Fruit fly (Drosophila melanogaster) whole organism, embryonic: ENCODE results near the gene lectin-29Ca.

ENCODE experiments used
- ATbp ChIP-seq: fragments of 200-800 bp; sonication (Bioruptor generic); optimal IDR thresholded peaks from 2 replicates; lab custom pipeline; 2017; ENCODE audit warnings: missing biosample characterization, mild to moderate bottlenecking, missing genetic modification characterization, missing genetic modification reagents
- CG12155 ChIP-seq: fragments of 200-800 bp; sonication (Bioruptor generic); optimal IDR thresholded peaks from 3 replicates; lab custom pipeline; 2016; ENCODE audit warnings: missing biosample characterization, missing genetic modification characterization
- CG12391 ChIP-seq: fragments of 200-800 bp; sonication (Bioruptor generic); optimal IDR thresholded peaks from 3 replicates; lab custom pipeline; 2018; ENCODE audit warnings: missing biosample characterization, mild to moderate bottlenecking, missing genetic modification characterization, moderate library complexity
- CG14441 ChIP-seq: fragments of 200-800 bp; sonication (Bioruptor generic); IDR thresholded peaks from 2 replicates; pipeline ENCODE4 v1.3.6; 2022; ENCODE audit warnings: missing biosample characterization, missing genetic modification characterization
- CG14965 ChIP-seq: fragments of 200-800 bp; sonication (Bioruptor generic); optimal IDR thresholded peaks from 2 replicates; lab custom pipeline; 2016; ENCODE audit warnings: missing biosample characterization, missing genetic modification characterization, borderline replicate concordance
- CG15011 ChIP-seq: fragments of 200-800 bp; sonication (Bioruptor generic); optimal IDR thresholded peaks from 3 replicates; lab custom pipeline; 2018; ENCODE audit warnings: missing biosample characterization, mild to moderate bottlenecking, missing genetic modification characterization
- CG15514 ChIP-seq: fragments of 200-800 bp; sonication (Bioruptor generic); optimal IDR thresholded peaks from 3 replicates; lab custom pipeline; 2017; ENCODE audit warnings: missing biosample characterization, missing genetic modification characterization, mild to moderate bottlenecking, moderate library complexity, missing genetic modification reagents
- CG15696 ChIP-seq: fragments of 200-800 bp; sonication (Bioruptor generic); optimal IDR thresholded peaks from 2 replicates; lab custom pipeline; 2019; ENCODE audit warnings: missing biosample characterization, mild to moderate bottlenecking, missing genetic modification characterization, moderate library complexity
- CG1602 ChIP-seq: fragments of 200-800 bp; sonication (Bioruptor generic); optimal IDR thresholded peaks from 3 replicates; lab custom pipeline; 2016; ENCODE audit warnings: missing biosample characterization, missing genetic modification characterization
- CG16815 ChIP-seq: fragments of 200-800 bp; sonication (Bioruptor generic); optimal IDR thresholded peaks from 3 replicates; lab custom pipeline; 2017; ENCODE audit warnings: missing biosample characterization, mild to moderate bottlenecking, missing genetic modification characterization
- CG30020 ChIP-seq: fragments of 200-800 bp; optimal IDR thresholded peaks from 2 replicates; lab custom pipeline; 2019; ENCODE audit warnings: missing biosample characterization, mild to moderate bottlenecking, missing genetic modification characterization, moderate library complexity
- CG3163 ChIP-seq: fragments of 200-800 bp; sonication (Bioruptor generic); optimal IDR thresholded peaks from 3 replicates; lab custom pipeline; 2016; ENCODE audit warnings: missing biosample characterization, missing genetic modification characterization
- CG33213 ChIP-seq: fragments of 200-800 bp; sonication (Bioruptor generic); optimal IDR thresholded peaks from 3 replicates; lab custom pipeline; 2016; ENCODE audit warnings: missing biosample characterization, missing genetic modification characterization
- CG5180 ChIP-seq: fragments of 200-800 bp; sonication (Bioruptor generic); optimal IDR thresholded peaks from 3 replicates; lab custom pipeline; 2017; ENCODE audit warnings: missing biosample characterization, missing genetic modification characterization, mild to moderate bottlenecking, moderate library complexity, missing genetic modification reagents
- CG5953 ChIP-seq: fragments of 200-800 bp; sonication (Bioruptor generic); IDR thresholded peaks from 2 replicates; pipeline ENCODE4 v1.3.6; 2022; ENCODE audit warnings: missing biosample characterization, missing genetic modification characterization
- CG6272 ChIP-seq: fragments of 200-800 bp; sonication (Bioruptor generic); IDR thresholded peaks from 2 replicates; pipeline ENCODE4 v1.3.6; 2022; ENCODE audit warnings: missing biosample characterization, missing genetic modification characterization
- CG7271 ChIP-seq: fragments of 200-800 bp; sonication (Bioruptor generic); optimal IDR thresholded peaks from 2 replicates; lab custom pipeline; 2018; ENCODE audit warnings: missing biosample characterization, mild to moderate bottlenecking, missing genetic modification characterization, moderate library complexity
- CG7372 ChIP-seq: fragments of 200-800 bp; sonication (Bioruptor generic); IDR thresholded peaks from 2 replicates; pipeline ENCODE4 v1.3.6; 2022; ENCODE audit warnings: missing biosample characterization, missing genetic modification characterization
- CG9727 ChIP-seq: fragments of 200-800 bp; sonication (Bioruptor generic); optimal IDR thresholded peaks from 3 replicates; lab custom pipeline; 2017; ENCODE audit warnings: missing biosample characterization, mild to moderate bottlenecking, missing genetic modification characterization
- D ChIP-seq, 2 experiments: fragments of 200-800 bp in 1 of 2; fragments of >200 bp in 1 of 2; sonication (Bioruptor generic) in 1 of 2; optimal IDR thresholded peaks; 2 replicates in 1 of 2; 3 replicates in 1 of 2; lab custom pipeline; 2017; ENCODE audit warnings: mild to moderate bottlenecking in 1 of 2, missing biosample characterization in 1 of 2, missing genetic modification characterization in 1 of 2, missing genetic modification reagents in 1 of 2
- D19A ChIP-seq: fragments of 200-800 bp; optimal IDR thresholded peaks from 3 replicates; lab custom pipeline; 2019; ENCODE audit warnings: missing biosample characterization, mild to moderate bottlenecking, missing genetic modification characterization, moderate library complexity
- Doc3 ChIP-seq: fragments of 200-800 bp; sonication (Bioruptor generic); IDR thresholded peaks from 3 replicates; pipeline ENCODE4 v1.3.6; 2022; ENCODE audit warnings: missing biosample characterization, missing genetic modification characterization; ENCODE audit not compliant: partially characterized antibody
- Elba2 ChIP-seq: fragments of 200-800 bp; sonication (Bioruptor generic); optimal IDR thresholded peaks from 3 replicates; lab custom pipeline; 2016; ENCODE audit warnings: missing biosample characterization, missing genetic modification characterization
- Gug ChIP-seq: fragments of 200-800 bp; sonication (Bioruptor generic); IDR thresholded peaks from 4 replicates; pipeline ENCODE4 v1.3.6; 2022; ENCODE audit warnings: missing biosample characterization, missing genetic modification characterization
- HLH4C ChIP-seq: fragments of 200-800 bp; sonication (Bioruptor generic); IDR thresholded peaks from 3 replicates; pipeline ENCODE4 v1.3.6; 2022; ENCODE audit warnings: missing biosample characterization, missing genetic modification characterization; ENCODE audit not compliant: partially characterized antibody
- Hr51 ChIP-seq, 2 experiments: fragments of 200-800 bp; sonication (Bioruptor generic); optimal IDR thresholded peaks; 2 replicates in 1 of 2; 3 replicates in 1 of 2; lab custom pipeline; 2016 to 2018; ENCODE audit warnings: missing biosample characterization in 2 of 2, missing genetic modification characterization in 2 of 2, mild to moderate bottlenecking in 1 of 2, moderate library complexity in 1 of 2
- Med ChIP-seq: fragments of 200-800 bp; sonication (Bioruptor generic); peaks from one replicate; lab custom pipeline; 2016; ENCODE audit warnings: missing biosample characterization, missing genetic modification characterization, mild to moderate bottlenecking, inconsistent platforms, moderate library complexity
- Myb ChIP-seq: fragments of 200-800 bp; sonication (Bioruptor generic); optimal IDR thresholded peaks from 2 replicates; lab custom pipeline; 2016; ENCODE audit warnings: missing biosample characterization, missing genetic modification characterization
- NC2β ChIP-seq: fragments of 200-800 bp; sonication (Bioruptor generic); optimal IDR thresholded peaks from 2 replicates; lab custom pipeline; 2016; ENCODE audit warnings: missing biosample characterization, missing genetic modification characterization
- PHDP ChIP-seq: fragments of 200-800 bp; sonication (Bioruptor generic); optimal IDR thresholded peaks from 3 replicates; lab custom pipeline; 2018; ENCODE audit warnings: missing biosample characterization, mild to moderate bottlenecking, missing genetic modification characterization, moderate library complexity
- Pdp1 ChIP-seq, 2 experiments: fragments of 200-800 bp; sonication (Bioruptor generic); optimal IDR thresholded peaks; 3 replicates each; lab custom pipeline; 2016; ENCODE audit warnings: missing biosample characterization in 2 of 2, missing genetic modification characterization in 2 of 2, mild to moderate bottlenecking in 1 of 2, moderate library complexity in 1 of 2
- Spps ChIP-seq: fragments of 200-800 bp; sonication (Bioruptor generic); optimal IDR thresholded peaks from 2 replicates; lab custom pipeline; 2018; ENCODE audit warnings: missing biosample characterization, mild to moderate bottlenecking, missing genetic modification characterization
- TFAM ChIP-seq: fragments of 200-800 bp; sonication (Bioruptor generic); optimal IDR thresholded peaks from 2 replicates; lab custom pipeline; 2017; ENCODE audit warnings: missing biosample characterization, missing genetic modification characterization, inconsistent platforms
- bab2 ChIP-seq: fragments of 200-800 bp; sonication (Bioruptor generic); optimal IDR thresholded peaks from 2 replicates; lab custom pipeline; 2016; ENCODE audit warnings: missing biosample characterization, missing genetic modification characterization
- cad ChIP-seq: fragments of >200 bp; optimal IDR thresholded peaks from 2 replicates; lab custom pipeline; 2017; ENCODE audit warnings: missing biosample characterization, missing genetic modification characterization
- cato ChIP-seq: fragments of 200-800 bp; sonication (Bioruptor generic); optimal IDR thresholded peaks from 2 replicates; lab custom pipeline; 2016; ENCODE audit warnings: missing biosample characterization, missing genetic modification characterization, borderline replicate concordance
- chif ChIP-seq, 2 experiments: fragments of 200-800 bp; sonication (Bioruptor generic); optimal IDR thresholded peaks; 3 replicates each; lab custom pipeline; 2016; ENCODE audit warnings: missing biosample characterization in 2 of 2, missing genetic modification characterization in 2 of 2
- cwo ChIP-seq: fragments of 200-800 bp; sonication (Bioruptor generic); optimal IDR thresholded peaks from 3 replicates; lab custom pipeline; 2017; ENCODE audit warnings: missing biosample characterization, missing genetic modification characterization, mild to moderate bottlenecking, moderate library complexity, missing genetic modification reagents
- emc ChIP-seq: fragments of 200-800 bp; sonication (Bioruptor generic); optimal IDR thresholded peaks from 2 replicates; lab custom pipeline; 2016; ENCODE audit warnings: missing biosample characterization, missing genetic modification characterization
- gcm ChIP-seq: fragments of 200-800 bp; sonication (Bioruptor generic); optimal IDR thresholded peaks from 2 replicates; lab custom pipeline; 2019; ENCODE audit warnings: missing biosample characterization, mild to moderate bottlenecking, missing genetic modification characterization, moderate library complexity
- jigr1 ChIP-seq: fragments of 200-800 bp; sonication (Bioruptor generic); IDR thresholded peaks from 3 replicates; pipeline ENCODE4 v1.3.6; 2022; ENCODE audit warnings: missing biosample characterization, missing genetic modification characterization
- kni ChIP-seq: fragments of 200-800 bp; sonication (Bioruptor generic); optimal IDR thresholded peaks from 3 replicates; lab custom pipeline; 2017; ENCODE audit warnings: mild to moderate bottlenecking, missing biosample characterization, missing genetic modification reagents, missing genetic modification characterization
- nom ChIP-seq: fragments of 200-800 bp; sonication (Bioruptor generic); optimal IDR thresholded peaks from 2 replicates; lab custom pipeline; 2017; ENCODE audit warnings: missing biosample characterization, missing genetic modification characterization, mild to moderate bottlenecking, moderate library complexity, missing genetic modification reagents
- pb ChIP-seq: fragments of 200-800 bp; sonication (Bioruptor generic); optimal IDR thresholded peaks from 3 replicates; lab custom pipeline; 2016; ENCODE audit warnings: missing biosample characterization, missing genetic modification characterization
- sc ChIP-seq, 3 experiments: fragments of >200 bp in 2 of 3; fragments of 200-800 bp in 1 of 3; sonication (Bioruptor generic) in 1 of 3; optimal IDR thresholded peaks; 2 replicates in 2 of 3; 3 replicates in 1 of 3; lab custom pipeline; 2017; ENCODE audit warnings: mild to moderate bottlenecking in 1 of 3, missing biosample characterization in 1 of 3, missing genetic modification characterization in 1 of 3, missing genetic modification reagents in 1 of 3
- sens ChIP-seq: fragments of 200-800 bp; sonication (Bioruptor generic); peaks from one replicate; lab custom pipeline; 2016; ENCODE audit warnings: missing biosample characterization, missing genetic modification characterization
- stwl ChIP-seq: fragments of 200-800 bp; sonication (Bioruptor generic); optimal IDR thresholded peaks from 3 replicates; lab custom pipeline; 2018; ENCODE audit warnings: missing biosample characterization, mild to moderate bottlenecking, missing genetic modification characterization, moderate library complexity
- wor ChIP-seq: fragments of 200-800 bp; sonication (Bioruptor generic); IDR thresholded peaks from 2 replicates; pipeline ENCODE4 v1.3.6; 2022; ENCODE audit warnings: missing biosample characterization, missing genetic modification characterization

lectin-29Ca gene

dm6 chr2L:8423460-8424089 lies 29.5 kb upstream of the lectin-29Ca start (continued):
- TF ChIP-seq CG30020 (tag; lab: Kevin White, UChicago), result no peak
- TF ChIP-seq cwo, result no peak
- TF ChIP-seq ATbp (GFP tag; lab: Kevin White, UChicago), result peak; percentile 71
- TF ChIP-seq D19A (tag; lab: Kevin White, UChicago), result peak; percentile 40
- TF ChIP-seq nom, result peak; percentile 39
- TF ChIP-seq sens (GFP tag; lab: Kevin White, UChicago), result peak; percentile 84
- TF ChIP-seq CG15696, result no peak
- TF ChIP-seq CG33213 (GFP tag; lab: Kevin White, UChicago), result peak; percentile 1
- TF ChIP-seq Elba2 (GFP tag; lab: Kevin White, UChicago), result no peak
- TF ChIP-seq HLH4C (GFP tag; lab: Robert Waterston, UW), result no peak
- TF ChIP-seq Pdp1 (GFP tag; optimal IDR thresholded peaks at IDR 0.05; lab: Kevin White, UChicago), result no peak
- no peak for TF ChIP-seq Gug (GFP tag; lab: Robert Waterston, UW)
- no peak for TF ChIP-seq jigr1 (GFP tag; lab: Robert Waterston, UW)
- TF ChIP-seq CG1602 (GFP tag; lab: Kevin White, UChicago), result peak; percentile 33
- TF ChIP-seq CG5180, result peak; percentile 9
- no peak for TF ChIP-seq wor (GFP tag; lab: Robert Waterston, UW)
- no peak for TF ChIP-seq cato (GFP tag; lab: Kevin White, UChicago)
- no peak for TF ChIP-seq CG7271 (tag; lab: Kevin White, UChicago)
- no peak for TF ChIP-seq Myb (GFP tag; lab: Kevin White, UChicago)
- TF ChIP-seq CG9727 (GFP tag; lab: Kevin White, UChicago), result peak; percentile 15
- TF ChIP-seq gcm (GFP tag; lab: Kevin White, UChicago), result no peak
- no peak for TF ChIP-seq CG3163 (GFP tag; lab: Kevin White, UChicago)
- no peak for TF ChIP-seq CG15514 (GFP tag; lab: Kevin White, UChicago)
- TF ChIP-seq Doc3, result no peak
- no peak for TF ChIP-seq NC2β
- no peak for TF ChIP-seq CG16815 (GFP tag; lab: Kevin White, UChicago)
- TF ChIP-seq Spps, result peak; percentile 29
- TF ChIP-seq PHDP (tag; lab: Kevin White, UChicago), result peak; percentile 26
- TF ChIP-seq CG12391, result peak; percentile 14
- TF ChIP-seq TFAM, result no peak
- peak; percentile 63 for TF ChIP-seq kni
- peak; percentile 2 for TF ChIP-seq stwl
- no peak for TF ChIP-seq CG6272 (GFP tag; lab: Robert Waterston, UW)
- TF ChIP-seq CG14441, result no peak
- TF ChIP-seq bab2 (GFP tag; lab: Kevin White, UChicago), result peak; percentile 9
- TF ChIP-seq Med (GFP tag; lab: Kevin White, UChicago), result peak; percentile 44
- TF ChIP-seq CG7372 (GFP tag; lab: Robert Waterston, UW), result no peak
- no peak for TF ChIP-seq pb
- TF ChIP-seq sc (optimal IDR thresholded peaks at IDR 0.05; lab: Kevin White, UChicago), result no peak
- TF ChIP-seq sc (GFP tag; optimal IDR thresholded peaks at IDR 0.05; lab: Kevin White, UChicago), result peak; percentile 9
- TF ChIP-seq emc, result no peak
- TF ChIP-seq D (optimal IDR thresholded peaks at IDR 0.05; lab: Kevin White, UChicago), result peak; percentile 43
- TF ChIP-seq D (GFP tag; optimal IDR thresholded peaks at IDR 0.05; lab: Kevin White, UChicago), result no peak
- peak in 1 of 2 experiments; percentile 47 for TF ChIP-seq chif (GFP tag; optimal IDR thresholded peaks at IDR 0.05; lab: Kevin White, UChicago)
- no peak for TF ChIP-seq CG15011 (GFP tag; lab: Kevin White, UChicago)
- no peak for TF ChIP-seq cad
- no peak for TF ChIP-seq Hr51 (GFP tag; optimal IDR thresholded peaks at IDR 0.05; lab: Kevin White, UChicago)
- no peak for TF ChIP-seq CG14965
- TF ChIP-seq CG5953 (GFP tag; lab: Robert Waterston, UW), result no peak
- no peak for TF ChIP-seq CG12155
